Worm (Caenorhabditis elegans) whole organism, early embryonic: ENCODE measurements around the gene F13H10.1.

Source experiments
- B0310.2 ChIP-seq: sonication (generic microtip); optimal IDR thresholded peaks from 2 replicates; lab custom pipeline; 2016; ENCODE audit warnings: mild to moderate bottlenecking, missing genetic modification characterization, missing compliant biosample characterization
- ama-1 ChIP-seq: fragments of 150-350 bp; optimal IDR thresholded peaks from 2 replicates; lab custom pipeline; 2014
- ceh-13 ChIP-seq: fragments of 200-800 bp; sonication (Bioruptor generic); optimal IDR thresholded peaks from 2 replicates; lab custom pipeline; 2018; ENCODE audit warnings: mild to moderate bottlenecking, missing genetic modification characterization, missing compliant biosample characterization
- ceh-36 ChIP-seq: sonication (generic microtip); optimal IDR thresholded peaks from 2 replicates; lab custom pipeline; 2016; ENCODE audit warnings: missing genetic modification characterization, inconsistent platforms, missing compliant biosample characterization
- ets-7 ChIP-seq: sonication (generic microtip); optimal IDR thresholded peaks from 2 replicates; lab custom pipeline; 2016; ENCODE audit warnings: missing genotype, missing genetic modification characterization, missing compliant biosample characterization
- flt-1 ChIP-seq: fragments of 200-800 bp; sonication (Bioruptor generic); IDR thresholded peaks from 2 replicates; pipeline ENCODE4 v1.3.6; 2022; ENCODE audit warnings: missing genetic modification characterization, missing compliant biosample characterization
- hmbx-1 ChIP-seq: sonication (generic microtip); optimal IDR thresholded peaks from 2 replicates; lab custom pipeline; 2016; ENCODE audit warnings: mild to moderate bottlenecking, missing genetic modification characterization, missing compliant biosample characterization
- hmg-4 ChIP-seq: fragments of 200-800 bp; sonication (Bioruptor generic); optimal IDR thresholded peaks from 2 replicates; lab custom pipeline; 2018; ENCODE audit warnings: mild to moderate bottlenecking, missing genetic modification characterization, missing compliant biosample characterization
- hnd-1 ChIP-seq: sonication (generic microtip); optimal IDR thresholded peaks from 2 replicates; lab custom pipeline; 2016; ENCODE audit warnings: missing genetic modification characterization, missing compliant biosample characterization
- pes-1 ChIP-seq: fragments of 200-800 bp; sonication (Bioruptor generic); IDR thresholded peaks from 2 replicates; pipeline ENCODE4 v1.3.6; 2022; ENCODE audit warnings: missing genetic modification reagents, missing genetic modification characterization, missing compliant biosample characterization
- scrt-1 ChIP-seq: fragments of 200-800 bp; sonication (Bioruptor generic); IDR thresholded peaks from 2 replicates; pipeline ENCODE4 v1.3.6; 2022; ENCODE audit warnings: missing genetic modification characterization, missing compliant biosample characterization
- tbx-37 ChIP-seq: fragments of 200-800 bp; sonication (Bioruptor generic); conservative IDR thresholded peaks from 2 replicates; pipeline ENCODE4 v1.3.6; 2022; ENCODE audit warnings: missing genetic modification reagents, missing genetic modification characterization, missing compliant biosample characterization
- tra-4 ChIP-seq: sonication (generic microtip); optimal IDR thresholded peaks from 2 replicates; lab custom pipeline; 2017; ENCODE audit warnings: missing genetic modification characterization, missing compliant biosample characterization

- TF ChIP-seq ceh-36 (tag; lab: Kevin White, UChicago) (no peak), ceh-13 (no peak), B0310.2 (tag; lab: Kevin White, UChicago) (no peak), tbx-37 (GFP tag; lab: Robert Waterston, UW) (no peak), ama-1 (lab: Kevin White, UChicago) (no peak), tra-4 (tag; lab: Kevin White, UChicago) (no peak), pes-1 (GFP tag; lab: Robert Waterston, UW) (no peak), scrt-1 (GFP tag; lab: Robert Waterston, UW) (no peak), ets-7 (no peak), flt-1 (GFP tag; lab: Robert Waterston, UW) (no peak), hnd-1 (tag; lab: Kevin White, UChicago) (no peak), hmg-4 (no peak), hmbx-1 (tag; lab: Kevin White, UChicago) (no peak)
Measured at ce11 chrIV:11044377-11044776, 40.0 kb downstream of the F13H10.1 start.
